Worm (Caenorhabditis elegans): Measurements from ENCODE around the gene math-34.
"Not testable (repeated sequence)": the region's sequence is repeated elsewhere in the genome, so short reads cannot be mapped to it uniquely, and the experiment has no call there.

math-34 gene

DNA sequence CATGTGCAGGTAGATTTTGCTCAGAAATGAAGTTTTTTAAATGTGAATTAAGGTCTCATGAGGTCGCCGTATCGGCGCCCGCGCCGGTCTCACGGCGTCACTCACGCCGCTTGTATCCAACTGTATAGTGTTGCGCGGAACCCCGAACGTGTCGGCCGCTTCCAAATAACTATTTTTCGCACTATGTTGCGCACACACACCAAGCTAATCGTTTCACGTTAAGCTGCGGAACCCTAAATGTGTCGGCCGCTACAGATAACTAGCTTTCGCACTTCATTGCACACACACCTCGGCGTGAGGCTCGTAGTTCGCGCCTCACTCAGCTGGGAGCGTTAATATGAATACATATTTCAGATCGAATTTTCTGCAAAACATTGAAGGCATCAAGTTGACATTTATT is 18.2 kb downstream of the math-34 start:
- no peak for TF ChIP-seq unc-62 (GFP tag; optimal IDR thresholded peaks at IDR 0.05)

- TF ChIP-seq unc-62 (GFP tag; optimal IDR thresholded peaks at IDR 0.05), result no peak
These were observed 21.1 kb downstream of the math-34 start, which contains the start of gene fbxb-40 for ce11 chrII:1049849-1050248. fbxb-40 (minus strand) TSS chrII:1049949.

ce11 chrII:1054724-1055123 is 26.0 kb downstream of the math-34 start, which contains the start of gene K02E7.7:
K02E7.7 (plus strand) TSS chrII:1055024.
- not testable (repeated sequence) for TF ChIP-seq unc-62 (GFP tag; optimal IDR thresholded peaks at IDR 0.05)

DNA sequence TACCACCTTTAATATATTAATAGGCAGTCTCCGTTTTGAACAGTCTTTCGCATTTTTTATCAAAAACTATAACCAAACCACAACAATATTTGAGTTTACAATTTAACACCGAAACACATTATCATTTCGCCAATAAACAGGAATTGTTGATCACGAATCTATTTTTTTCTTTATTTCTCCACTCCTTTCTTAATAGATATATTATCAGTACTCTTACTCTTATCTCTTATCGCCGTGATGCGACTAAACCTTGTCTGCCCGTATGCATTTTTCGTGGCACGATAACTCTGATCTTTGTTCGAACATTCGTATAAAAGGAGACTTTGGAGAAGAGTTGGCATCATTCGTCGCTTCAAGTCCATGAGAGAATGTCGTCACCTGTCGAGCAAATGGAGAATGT is 28.1 kb downstream of the math-34 start:
- TF ChIP-seq unc-62 (GFP tag; optimal IDR thresholded peaks at IDR 0.05), result no peak

DNA sequence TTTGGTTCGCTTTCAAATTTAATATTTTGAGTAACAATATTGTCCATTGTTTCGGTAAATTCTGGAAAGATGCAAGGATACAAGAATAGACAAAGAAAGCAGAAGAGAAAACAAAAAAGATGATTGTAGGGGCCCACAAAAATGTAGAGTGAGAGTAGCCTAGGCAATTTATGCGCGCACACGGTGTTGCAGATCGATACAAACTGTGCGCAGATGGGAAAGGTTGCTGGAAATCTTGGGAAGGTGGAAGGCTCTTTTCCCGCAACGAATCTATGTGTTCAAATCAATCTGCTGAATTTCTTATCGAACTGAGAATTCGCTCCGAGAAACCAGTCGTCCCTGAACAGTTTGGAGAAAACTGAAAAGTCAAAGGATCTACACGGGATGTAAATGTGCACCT is 31.9 kb downstream of the math-34 start, which contains the start of gene btb-10:
Gene btb-10 (minus strand): TSS at position 101 of the 400 bp plus-strand sequence.
- not testable (repeated sequence) for TF ChIP-seq unc-62 (GFP tag; optimal IDR thresholded peaks at IDR 0.05)

- TF ChIP-seq unc-62 (GFP tag; optimal IDR thresholded peaks at IDR 0.05), result no peak
These were observed 35.2 kb downstream of the math-34 start for ce11 chrII:1063926-1064325.

ce11 chrII:1066907-1067306 is 38.1 kb downstream of the math-34 start, which contains the start of gene K02E7.10:
K02E7.10 (minus strand) TSS chrII:1067007.
- no peak for TF ChIP-seq unc-62 (GFP tag; optimal IDR thresholded peaks at IDR 0.05)

DNA sequence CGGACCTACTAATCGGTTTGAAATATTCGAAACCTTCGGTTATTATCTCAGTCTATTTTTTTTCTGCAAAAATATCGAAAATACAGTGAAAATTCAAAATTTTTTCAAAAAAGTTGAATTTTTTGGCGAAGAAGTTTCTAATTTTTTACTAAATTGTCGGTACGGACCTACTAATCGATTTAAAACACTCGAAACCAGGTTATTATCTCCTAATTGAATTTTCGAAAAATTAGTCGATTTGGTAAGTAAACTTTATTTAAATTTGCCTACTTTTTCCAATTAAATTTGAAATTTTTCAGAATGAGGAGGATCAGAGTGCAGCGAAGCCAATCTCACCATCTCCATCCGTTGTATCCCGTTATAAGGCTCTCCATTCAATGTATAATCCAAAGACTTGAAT is 42.1 kb downstream of the math-34 start, which contains the start of gene K02E7.12:
Gene K02E7.12 (plus strand): TSS at position 301 of the 400 bp plus-strand sequence.
- TF ChIP-seq unc-62 (GFP tag; optimal IDR thresholded peaks at IDR 0.05), result no peak

DNA sequence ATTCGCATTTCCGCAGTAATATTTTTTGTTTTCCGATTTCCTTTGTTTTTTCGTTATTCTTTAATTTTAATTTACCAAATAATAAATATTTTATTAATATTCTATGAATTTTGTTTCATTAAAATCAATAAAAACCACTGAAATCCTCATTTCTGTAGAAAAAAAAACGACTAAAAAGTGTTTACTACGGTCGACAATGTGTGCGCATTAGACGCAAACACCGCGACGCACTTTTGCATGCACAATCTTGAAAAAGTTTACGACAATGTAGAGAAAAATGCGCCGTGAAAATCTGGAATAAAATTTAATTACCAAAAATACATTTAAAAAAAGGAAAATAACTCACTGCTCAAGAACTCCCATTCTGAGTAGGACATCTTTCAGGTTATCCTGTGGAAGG is 42.7 kb downstream of the math-34 start:
- no peak for TF ChIP-seq unc-62 (GFP tag; optimal IDR thresholded peaks at IDR 0.05)

DNA sequence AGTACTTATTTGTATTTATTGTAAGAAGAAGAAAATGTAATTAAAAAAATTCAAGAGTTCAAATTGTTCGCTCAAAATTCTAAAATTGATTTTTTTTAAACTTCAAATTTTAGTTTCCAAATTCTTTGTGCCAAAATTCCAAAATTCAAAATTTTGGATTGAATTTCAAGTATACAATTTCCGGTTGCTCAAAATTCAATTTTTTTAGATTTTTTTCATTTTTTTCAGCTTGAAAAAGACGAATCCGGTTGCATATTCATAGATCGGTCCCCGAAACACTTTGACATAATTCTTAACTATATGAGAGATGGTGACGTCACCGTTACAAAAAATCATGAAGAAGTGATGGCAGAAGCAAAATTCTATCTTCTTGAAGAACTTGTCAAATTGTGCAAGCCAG is 43.3 kb downstream of the math-34 start, which contains the start of gene K02E7.4:
Gene K02E7.4 (plus strand): TSS at position 301 of the 400 bp plus-strand sequence.
- no peak for TF ChIP-seq unc-62 (GFP tag; optimal IDR thresholded peaks at IDR 0.05)

DNA sequence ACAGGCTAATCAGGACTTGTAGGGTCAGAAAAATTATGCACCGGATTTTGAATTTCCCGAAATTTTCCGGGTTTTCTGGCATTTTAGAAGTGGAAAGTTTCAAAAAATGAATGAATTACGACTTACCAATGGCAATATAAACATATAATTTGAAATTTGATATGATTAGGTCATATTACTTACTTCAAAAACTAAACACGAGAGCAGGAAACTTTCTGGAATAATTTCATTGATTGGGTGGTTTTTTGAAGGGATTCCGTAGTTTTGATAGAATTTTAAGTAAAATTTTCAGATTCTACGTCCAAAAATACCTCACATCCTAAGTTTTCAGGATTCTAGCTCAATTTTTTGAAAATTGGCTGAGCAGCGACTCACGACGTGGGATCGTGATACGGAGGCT is 46.7 kb downstream of the math-34 start, which contains the start of gene K02E7.11:
Gene K02E7.11 (minus strand): TSS at position 101 of the 400 bp plus-strand sequence.
- no peak for TF ChIP-seq unc-62 (GFP tag; optimal IDR thresholded peaks at IDR 0.05)

- TF ChIP-seq unc-62 (GFP tag; optimal IDR thresholded peaks at IDR 0.05), result no peak
These were observed 54.1 kb downstream of the math-34 start, which contains the start of gene K02E7.1 for ce11 chrII:1082859-1083258. K02E7.1 (plus strand) TSS chrII:1083159.

Measured in whole organism, dauer.